Worm (Caenorhabditis elegans) whole organism, dauer: Measurements from ENCODE around the gene vgln-1.

Source experiments
- unc-62 ChIP-seq: sonication (generic microtip); optimal IDR thresholded peaks from 2 replicates; lab custom pipeline; 2017; ENCODE audit warnings: missing biosample characterization, missing genetic modification reagents, missing genetic modification characterization

vgln-1 gene

DNA sequence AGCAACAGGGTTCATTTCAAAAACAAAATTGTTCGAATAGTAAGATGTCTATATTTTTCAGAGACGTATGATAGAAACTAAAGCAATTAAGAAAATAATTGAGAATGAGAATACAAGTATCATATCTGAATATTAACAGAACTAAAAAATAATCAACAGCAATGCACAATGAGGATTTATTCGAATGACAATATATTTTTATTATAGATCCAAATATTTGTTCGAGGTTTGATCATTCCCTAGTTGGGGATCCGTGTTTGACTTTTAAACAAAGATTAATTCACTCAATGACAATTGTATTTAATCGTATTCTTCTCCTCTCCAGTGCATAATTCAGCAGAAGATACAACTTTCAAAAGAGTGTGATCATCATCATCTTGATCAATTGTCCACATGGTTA is 28.7 kb downstream of the vgln-1 start, which contains the start of gene C08H9.18:
Gene C08H9.18 (minus strand): TSS at position 101 of the 400 bp plus-strand sequence.
- no peak for TF ChIP-seq unc-62 (GFP tag; lab: Kevin White, UChicago)

DNA sequence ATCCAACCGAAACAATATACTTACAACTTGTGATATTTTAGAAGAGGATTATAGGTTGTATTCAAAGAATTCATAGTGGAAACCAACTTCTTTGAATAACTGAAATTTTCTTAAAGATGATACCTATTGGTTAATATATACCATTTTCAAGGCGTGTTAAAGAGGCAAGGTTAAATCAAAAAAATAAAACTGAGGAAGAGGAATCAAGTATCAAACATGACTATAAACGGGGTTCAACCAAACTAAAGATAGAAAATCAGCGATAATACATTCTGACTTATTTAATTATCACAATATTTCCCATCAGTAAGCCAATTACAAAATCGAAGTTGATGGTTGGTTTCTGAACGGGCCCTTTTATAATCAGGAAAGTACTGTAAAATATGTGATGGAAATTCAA is 29.5 kb downstream of the vgln-1 start, which contains the start of gene chil-3:
Gene chil-3 (minus strand): TSS at position 101 of the 400 bp plus-strand sequence.
- no peak for TF ChIP-seq unc-62 (GFP tag; lab: Kevin White, UChicago)

DNA sequence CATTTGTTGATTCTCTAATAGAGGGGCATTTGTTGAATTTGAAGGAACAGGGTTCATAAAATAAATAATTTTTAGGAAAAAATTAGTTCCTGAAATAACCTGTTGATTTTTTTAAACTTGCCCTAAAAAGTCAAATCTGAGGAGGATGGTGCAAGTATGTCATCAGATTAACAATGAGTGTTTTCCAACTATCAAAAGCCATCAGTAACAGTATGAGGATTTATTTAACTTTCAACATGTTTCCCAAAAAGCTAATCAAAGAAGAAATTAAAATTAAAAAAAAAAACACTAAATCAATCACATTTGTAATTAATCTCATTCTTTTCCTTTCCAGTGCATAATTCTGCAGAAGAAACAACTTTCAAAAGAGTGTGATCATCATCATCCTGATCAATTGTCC is 31.3 kb downstream of the vgln-1 start, which contains the start of gene chil-5:
Gene chil-5 (minus strand): TSS at position 101 of the 400 bp plus-strand sequence.
- no peak for TF ChIP-seq unc-62 (GFP tag; lab: Kevin White, UChicago)

DNA sequence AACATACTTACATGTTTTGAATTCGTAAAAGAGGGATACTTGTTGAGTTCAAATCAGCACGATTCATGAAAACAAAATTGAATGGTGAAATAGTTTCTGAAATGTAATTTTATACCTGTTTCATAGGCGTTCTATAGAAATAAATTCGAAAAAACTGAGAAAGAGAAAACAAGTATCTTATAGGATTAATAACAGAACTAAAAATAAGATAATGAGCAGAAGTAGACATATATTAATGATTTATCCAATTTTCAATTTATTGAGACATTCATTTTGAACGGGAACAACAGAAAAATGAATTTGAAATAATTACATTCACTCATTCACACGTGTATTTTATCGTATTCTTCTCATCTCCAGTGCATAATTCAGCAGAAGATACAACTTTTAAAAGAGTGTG is 33.1 kb downstream of the vgln-1 start, which contains the start of gene chil-6:
Gene chil-6 (minus strand): TSS at position 101 of the 400 bp plus-strand sequence.
- no peak for TF ChIP-seq unc-62 (GFP tag; lab: Kevin White, UChicago)

DNA sequence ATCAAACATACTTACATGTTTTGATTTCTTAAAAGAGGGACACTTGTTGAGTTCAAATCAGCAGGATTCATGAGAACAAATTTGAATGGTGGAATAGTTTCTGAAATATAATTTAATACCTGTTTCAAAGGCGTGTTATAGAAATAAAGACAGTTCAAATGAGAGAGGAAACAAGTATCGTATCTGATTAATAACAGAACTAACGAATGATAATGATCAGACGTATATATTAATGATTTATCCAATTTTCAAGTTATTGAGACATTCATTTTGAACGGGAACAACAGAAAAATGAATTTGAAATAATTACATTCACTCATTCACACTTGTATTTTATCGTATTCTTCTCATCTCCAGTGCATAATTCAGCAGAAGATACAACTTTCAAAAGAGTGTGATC is 35.3 kb downstream of the vgln-1 start, which contains the start of gene chil-4:
Gene chil-4 (minus strand): TSS at position 101 of the 400 bp plus-strand sequence.
- TF ChIP-seq unc-62 (GFP tag; lab: Kevin White, UChicago): no peak

DNA sequence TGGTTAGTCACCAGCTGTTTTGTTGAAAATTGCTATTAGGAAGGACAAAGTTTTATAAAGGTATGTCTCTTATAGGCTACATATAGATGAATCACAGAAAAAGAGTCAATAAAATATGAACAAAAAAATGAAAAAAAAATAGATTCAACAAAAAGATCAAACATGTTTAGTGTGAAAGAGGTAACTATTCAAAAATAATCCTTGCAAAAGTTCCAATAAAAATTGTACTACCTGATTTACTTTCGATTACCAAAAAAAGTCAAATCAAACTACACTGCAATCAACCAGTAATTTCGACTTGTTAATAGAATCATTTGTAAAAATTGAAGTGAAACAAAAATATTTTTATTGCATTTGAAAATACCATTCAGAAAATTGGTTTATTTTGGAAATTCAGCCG is 39.9 kb downstream of the vgln-1 start, which contains the start of gene ZK938.10:
Gene ZK938.10 (minus strand): TSS at position 101 of the 400 bp plus-strand sequence.
- no peak for TF ChIP-seq unc-62 (GFP tag; lab: Kevin White, UChicago)

DNA sequence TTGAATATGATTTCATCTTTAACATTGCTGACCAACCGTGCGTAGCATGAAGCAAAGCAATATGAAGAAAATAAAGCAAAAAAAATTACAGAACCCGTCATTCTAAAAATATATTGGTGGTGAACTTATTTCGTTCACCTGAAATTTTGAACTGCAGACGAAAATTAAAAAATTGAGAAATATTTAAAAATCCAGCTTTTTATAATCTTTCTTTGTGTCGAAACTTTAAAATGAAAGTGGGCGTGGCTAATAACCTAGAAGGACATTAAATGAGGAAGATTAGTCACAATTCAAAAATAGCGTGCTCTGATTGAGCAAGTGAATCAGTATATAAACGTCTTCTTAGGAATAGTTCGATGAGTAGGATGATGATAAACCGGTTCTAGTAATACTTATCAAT is 41.4 kb downstream of the vgln-1 start, which contains the start of gene old-2:
Gene old-2 (minus strand): TSS at position 101 of the 400 bp plus-strand sequence.
- no peak for TF ChIP-seq unc-62 (GFP tag; lab: Kevin White, UChicago)

DNA sequence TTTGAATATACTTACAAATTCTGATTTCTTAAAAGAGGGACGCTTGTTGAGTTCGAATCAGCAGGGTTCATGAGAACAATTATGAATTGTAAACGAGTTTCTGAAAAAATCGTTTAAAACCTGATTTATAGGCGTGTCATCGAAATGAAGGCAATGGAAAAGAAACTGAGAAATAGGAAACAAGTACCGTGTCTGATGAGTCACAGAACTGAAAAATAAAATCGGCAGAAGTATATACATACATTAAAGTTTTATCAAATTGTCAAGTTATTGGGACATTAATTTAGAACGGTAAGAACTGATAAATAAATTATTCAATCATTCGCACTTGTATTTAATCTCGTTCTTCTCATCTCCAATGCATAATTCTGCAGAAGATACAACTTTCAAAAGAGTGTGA is 45.6 kb downstream of the vgln-1 start, which contains the start of gene chil-9:
Gene chil-9 (minus strand): TSS at position 101 of the 400 bp plus-strand sequence.
- no peak for TF ChIP-seq unc-62 (GFP tag; lab: Kevin White, UChicago)

DNA sequence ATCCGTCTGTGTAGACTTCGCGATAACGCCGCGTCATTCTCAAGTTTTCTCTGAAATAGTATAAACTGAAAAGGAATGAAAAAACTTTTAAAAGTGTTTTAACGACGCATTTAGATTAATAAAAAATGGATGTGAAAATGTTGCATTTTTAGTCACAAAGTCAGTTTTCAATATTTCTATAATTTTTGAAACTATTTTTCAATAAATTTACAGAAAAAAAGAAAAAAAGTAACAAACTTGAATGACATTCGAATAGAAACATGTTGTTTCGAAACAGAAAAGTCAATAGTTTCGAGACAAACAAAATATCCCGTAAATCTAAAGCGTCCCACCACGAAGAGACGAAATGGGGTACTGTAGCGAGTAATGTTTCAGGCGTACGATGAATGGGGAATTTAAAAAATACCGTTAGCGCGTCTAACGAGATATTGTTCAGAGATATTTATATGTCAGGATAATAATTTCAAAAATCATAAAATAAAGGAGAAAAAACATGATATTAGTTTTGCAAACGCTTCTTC is 48.8 kb downstream of the vgln-1 start, which contains the start of gene rnh-1.2:
Gene rnh-1.2 (minus strand): TSS at position 51 of the 521 bp plus-strand sequence.
- no peak for TF ChIP-seq unc-62 (GFP tag; lab: Kevin White, UChicago)

DNA sequence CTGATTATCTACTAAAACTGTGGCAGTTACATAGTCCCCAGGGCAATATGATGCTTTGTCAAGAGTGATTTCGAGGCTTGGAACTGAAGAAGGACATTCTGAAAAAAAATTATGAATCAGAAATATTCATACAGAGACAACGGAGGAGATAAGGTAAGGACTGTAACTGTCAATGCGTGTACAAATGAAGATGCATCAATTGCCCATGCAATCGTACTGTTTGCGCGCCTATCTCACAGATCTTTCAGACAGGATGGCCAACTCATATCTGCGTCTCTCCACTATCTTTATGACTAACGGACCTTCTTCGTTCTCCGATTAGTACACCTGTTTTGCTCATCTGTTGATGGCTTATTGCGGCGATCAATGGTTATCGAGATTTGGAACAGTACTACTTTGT is 50.6 kb downstream of the vgln-1 start, which contains the start of gene ZK938.11:
Gene ZK938.11 (minus strand): TSS at position 101 of the 400 bp plus-strand sequence.
- TF ChIP-seq unc-62 (GFP tag; lab: Kevin White, UChicago): no peak

DNA sequence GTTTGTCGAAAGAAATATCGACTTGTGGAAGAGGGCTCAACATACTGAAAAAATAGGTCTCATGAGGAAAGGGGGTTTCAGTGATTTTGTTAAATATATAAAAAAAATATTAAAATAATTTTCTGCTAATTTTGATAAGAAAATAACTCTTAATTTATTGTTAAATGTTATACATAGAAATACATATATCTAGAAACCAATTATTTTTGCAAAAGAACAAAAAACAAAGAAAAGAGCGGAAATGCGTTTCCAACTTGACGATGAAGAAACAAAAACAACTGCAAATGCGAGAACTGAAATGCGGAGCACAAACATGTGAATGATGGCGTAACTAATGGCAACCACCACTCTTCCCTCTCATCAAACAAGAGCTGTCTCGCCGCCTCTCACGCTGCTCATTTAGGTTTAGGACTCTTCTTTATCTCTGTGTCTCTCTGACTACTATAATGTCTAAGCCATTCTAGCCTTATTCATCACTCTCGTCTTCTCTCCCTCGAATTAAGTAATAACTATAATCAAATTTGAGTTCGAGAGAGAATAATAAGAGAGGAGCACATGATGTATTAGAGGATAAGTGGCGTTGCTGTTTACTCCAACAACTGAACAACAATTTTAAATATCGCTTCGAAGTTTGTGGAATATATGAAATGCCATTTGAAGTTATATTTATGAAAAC is 52.5 kb downstream of the vgln-1 start, which contains the start of gene arrd-4:
Gene arrd-4 (minus strand): TSS at position 51 of the 676 bp plus-strand sequence.
- no peak for TF ChIP-seq unc-62 (GFP tag; lab: Kevin White, UChicago)
